Fruit fly (Drosophila melanogaster) whole organism, embryonic: ENCODE measurements around the gene Hinfp.
A peak's percentile ranks its signal among the peaks of the same experiment; 100 is the strongest.

Experiments
- Blimp-1 ChIP-seq: fragments of 200-800 bp; sonication (Bioruptor generic); optimal IDR thresholded peaks from 3 replicates; lab custom pipeline; 2018; ENCODE audit warnings: missing biosample characterization, missing genetic modification characterization, mild to moderate bottlenecking, moderate library complexity, missing genetic modification reagents
- Bteb2 ChIP-seq: fragments of 200-800 bp; sonication (Bioruptor generic); optimal IDR thresholded peaks from 2 replicates; lab custom pipeline; 2016; ENCODE audit warnings: missing biosample characterization, missing genetic modification characterization
- C15 ChIP-seq: fragments of 200-800 bp; sonication (Bioruptor generic); IDR thresholded peaks from 3 replicates; pipeline ENCODE4 v1.3.6; 2022; ENCODE audit warnings: missing biosample characterization, missing genetic modification characterization
- CG1024 ChIP-seq: fragments of 200-800 bp; sonication (Bioruptor generic); IDR thresholded peaks from 2 replicates; pipeline ENCODE4 v1.3.6; 2022; ENCODE audit warnings: missing biosample characterization, missing genetic modification characterization
- CG10366 ChIP-seq: fragments of 200-800 bp; sonication (Bioruptor generic); IDR thresholded peaks from 2 replicates; pipeline ENCODE4 v1.3.6; 2022; ENCODE audit warnings: missing biosample characterization, missing genetic modification characterization
- CG11085 ChIP-seq: fragments of 200-800 bp; sonication (Bioruptor generic); IDR thresholded peaks from 2 replicates; pipeline ENCODE4 v1.3.6; 2022; ENCODE audit warnings: missing biosample characterization, missing genetic modification characterization
- CG11093 ChIP-seq: fragments of 200-800 bp; sonication (Bioruptor generic); IDR thresholded peaks from 3 replicates; pipeline ENCODE4 v1.3.6; 2022; ENCODE audit warnings: missing biosample characterization, missing genetic modification characterization
- CG11560 ChIP-seq: fragments of 200-800 bp; sonication (Bioruptor generic); IDR thresholded peaks from 3 replicates; pipeline ENCODE4 v1.3.6; 2022; ENCODE audit warnings: missing biosample characterization, missing genetic modification characterization
- CG12391 ChIP-seq: fragments of 200-800 bp; sonication (Bioruptor generic); optimal IDR thresholded peaks from 3 replicates; lab custom pipeline; 2018; ENCODE audit warnings: missing biosample characterization, mild to moderate bottlenecking, missing genetic modification characterization, moderate library complexity
- CG13775 ChIP-seq: fragments of 200-800 bp; sonication (Bioruptor generic); optimal IDR thresholded peaks from 3 replicates; lab custom pipeline; 2017; ENCODE audit warnings: missing biosample characterization, mild to moderate bottlenecking, missing genetic modification characterization
- CG14014 ChIP-seq: fragments of 200-800 bp; sonication (Bioruptor generic); IDR thresholded peaks from 2 replicates; pipeline ENCODE4 v1.3.6; 2022; ENCODE audit warnings: missing biosample characterization, missing genetic modification characterization
- CG14965 ChIP-seq: fragments of 200-800 bp; sonication (Bioruptor generic); optimal IDR thresholded peaks from 2 replicates; lab custom pipeline; 2016; ENCODE audit warnings: missing biosample characterization, missing genetic modification characterization, borderline replicate concordance
- CG15011 ChIP-seq: fragments of 200-800 bp; sonication (Bioruptor generic); optimal IDR thresholded peaks from 3 replicates; lab custom pipeline; 2018; ENCODE audit warnings: missing biosample characterization, mild to moderate bottlenecking, missing genetic modification characterization
- CG1529 ChIP-seq: fragments of 200-800 bp; sonication (Bioruptor generic); optimal IDR thresholded peaks from 3 replicates; lab custom pipeline; 2018; ENCODE audit warnings: missing biosample characterization, missing genetic modification characterization
- CG18262 ChIP-seq: fragments of 200-800 bp; optimal IDR thresholded peaks from 3 replicates; lab custom pipeline; 2019; ENCODE audit warnings: missing biosample characterization, mild to moderate bottlenecking, missing genetic modification characterization, moderate library complexity
- CG2202 ChIP-seq: fragments of 200-800 bp; sonication (Bioruptor generic); optimal IDR thresholded peaks from 2 replicates; lab custom pipeline; 2018; ENCODE audit warnings: missing biosample characterization, mild to moderate bottlenecking, missing genetic modification characterization
- CG2678 ChIP-seq: fragments of 200-800 bp; sonication (Bioruptor generic); optimal IDR thresholded peaks from 3 replicates; lab custom pipeline; 2019; ENCODE audit warnings: missing biosample characterization, mild to moderate bottlenecking, missing genetic modification characterization, moderate library complexity
- CG2712 ChIP-seq: fragments of 200-800 bp; optimal IDR thresholded peaks from 3 replicates; lab custom pipeline; 2019; ENCODE audit warnings: missing biosample characterization, mild to moderate bottlenecking, missing genetic modification characterization, moderate library complexity
- CG32532 ChIP-seq: fragments of 200-800 bp; sonication (Bioruptor generic); IDR thresholded peaks from 2 replicates; pipeline ENCODE4 v1.3.6; 2022; ENCODE audit warnings: missing biosample characterization, missing genetic modification characterization
- CG42726 ChIP-seq: fragments of 200-800 bp; sonication (Bioruptor generic); IDR thresholded peaks from 2 replicates; pipeline ENCODE4 v1.3.6; 2022; ENCODE audit warnings: missing biosample characterization, missing genetic modification characterization; ENCODE audit not compliant: partially characterized antibody
- CG4404 ChIP-seq: fragments of 200-800 bp; sonication (Bioruptor generic); IDR thresholded peaks from 2 replicates; pipeline ENCODE4 v1.3.6; 2022; ENCODE audit warnings: missing biosample characterization, missing genetic modification characterization
- CG6813 ChIP-seq: fragments of 200-800 bp; sonication (Bioruptor generic); optimal IDR thresholded peaks from 2 replicates; lab custom pipeline; 2017; ENCODE audit warnings: missing biosample characterization, missing genetic modification characterization, mild to moderate bottlenecking, moderate library complexity, missing genetic modification reagents
- CG7271 ChIP-seq: fragments of 200-800 bp; sonication (Bioruptor generic); optimal IDR thresholded peaks from 2 replicates; lab custom pipeline; 2018; ENCODE audit warnings: missing biosample characterization, mild to moderate bottlenecking, missing genetic modification characterization, moderate library complexity
- CG8281 ChIP-seq: fragments of 200-800 bp; sonication (Bioruptor generic); optimal IDR thresholded peaks from 2 replicates; lab custom pipeline; 2018; ENCODE audit warnings: missing biosample characterization, mild to moderate bottlenecking, missing genetic modification characterization, moderate library complexity
- CG8765 ChIP-seq: fragments of 200-800 bp; sonication (Bioruptor generic); IDR thresholded peaks from 2 replicates; pipeline ENCODE4 v1.3.6; 2022; ENCODE audit warnings: missing biosample characterization, missing genetic modification characterization
- CG9437 ChIP-seq: fragments of 200-800 bp; sonication (Bioruptor generic); optimal IDR thresholded peaks from 2 replicates; lab custom pipeline; 2018; ENCODE audit warnings: missing biosample characterization, mild to moderate bottlenecking, missing genetic modification characterization
- CG9876 ChIP-seq: fragments of 200-800 bp; sonication (Bioruptor generic); optimal IDR thresholded peaks from 2 replicates; lab custom pipeline; 2016; ENCODE audit warnings: missing biosample characterization, missing genetic modification characterization
- CG9932 ChIP-seq: fragments of 200-800 bp; sonication (Bioruptor generic); IDR thresholded peaks from 2 replicates; pipeline ENCODE4 v1.3.6; 2022; ENCODE audit warnings: missing biosample characterization, missing genetic modification characterization
- Fer1 ChIP-seq: fragments of 200-800 bp; sonication (Bioruptor generic); optimal IDR thresholded peaks from 2 replicates; lab custom pipeline; 2017; ENCODE audit warnings: missing biosample characterization, mild to moderate bottlenecking, missing genetic modification characterization
- HLH4C ChIP-seq: fragments of 200-800 bp; sonication (Bioruptor generic); IDR thresholded peaks from 3 replicates; pipeline ENCODE4 v1.3.6; 2022; ENCODE audit warnings: missing biosample characterization, missing genetic modification characterization; ENCODE audit not compliant: partially characterized antibody
- Hand ChIP-seq: fragments of 200-800 bp; sonication (Bioruptor generic); optimal IDR thresholded peaks from 2 replicates; lab custom pipeline; 2017; ENCODE audit warnings: mild to moderate bottlenecking, missing biosample characterization, missing genetic modification reagents, missing genetic modification characterization
- Hr3 ChIP-seq: fragments of 200-800 bp; sonication (Bioruptor generic); optimal IDR thresholded peaks from 3 replicates; lab custom pipeline; 2016; ENCODE audit warnings: missing biosample characterization, missing genetic modification characterization
- Hr39 ChIP-seq: fragments of >200 bp; optimal IDR thresholded peaks from 2 replicates; lab custom pipeline; 2017
- Kr ChIP-seq: fragments of 200-800 bp; sonication (Bioruptor generic); optimal IDR thresholded peaks from 2 replicates; lab custom pipeline; 2017; ENCODE audit warnings: missing biosample characterization, mild to moderate bottlenecking, missing genetic modification characterization
- MTF-1 ChIP-seq: fragments of 200-800 bp; sonication (Bioruptor generic); optimal IDR thresholded peaks from 2 replicates; lab custom pipeline; 2018; ENCODE audit warnings: missing biosample characterization, mild to moderate bottlenecking, missing genetic modification characterization, borderline replicate concordance
- Tbp ChIP-seq: fragments of >200 bp; optimal IDR thresholded peaks from 2 replicates; lab custom pipeline; 2018; ENCODE audit warnings: missing biosample characterization, missing genetic modification characterization
- ara ChIP-seq: fragments of 200-800 bp; sonication (Bioruptor generic); IDR thresholded peaks from 2 replicates; pipeline ENCODE4 v1.3.6; 2022; ENCODE audit warnings: missing biosample characterization, missing genetic modification characterization
- cas ChIP-seq: fragments of 200-800 bp; sonication (Bioruptor generic); IDR thresholded peaks from 2 replicates; pipeline ENCODE4 v1.3.6; 2022; ENCODE audit warnings: missing biosample characterization, missing genetic modification characterization
- chm ChIP-seq: fragments of 200-800 bp; sonication (Bioruptor generic); IDR thresholded peaks from 2 replicates; pipeline ENCODE4 v1.3.6; 2022; ENCODE audit warnings: missing biosample characterization, missing genetic modification characterization
- dm ChIP-seq: fragments of 200-800 bp; sonication (Bioruptor generic); optimal IDR thresholded peaks from 3 replicates; lab custom pipeline; 2016; ENCODE audit warnings: missing biosample characterization, missing genetic modification characterization
- emc ChIP-seq: fragments of 200-800 bp; sonication (Bioruptor generic); optimal IDR thresholded peaks from 2 replicates; lab custom pipeline; 2016; ENCODE audit warnings: missing biosample characterization, missing genetic modification characterization
- jing ChIP-seq: fragments of 200-800 bp; sonication (Bioruptor generic); optimal IDR thresholded peaks from 2 replicates; lab custom pipeline; 2018; ENCODE audit warnings: missing biosample characterization, mild to moderate bottlenecking, missing genetic modification characterization
- luna ChIP-seq: fragments of 200-800 bp; sonication (Bioruptor generic); optimal IDR thresholded peaks from 2 replicates; lab custom pipeline; 2016; ENCODE audit warnings: missing biosample characterization, missing genetic modification characterization
- onecut ChIP-seq: fragments of 200-800 bp; sonication (Bioruptor generic); IDR thresholded peaks from 2 replicates; pipeline ENCODE4 v1.3.6; 2022; ENCODE audit warnings: missing biosample characterization, missing genetic modification characterization
- pb ChIP-seq: fragments of 200-800 bp; sonication (Bioruptor generic); optimal IDR thresholded peaks from 3 replicates; lab custom pipeline; 2016; ENCODE audit warnings: missing biosample characterization, missing genetic modification characterization
- sens-2 ChIP-seq: fragments of 200-800 bp; sonication (Bioruptor generic); IDR thresholded peaks from 2 replicates; pipeline ENCODE4 v1.3.6; 2022; ENCODE audit warnings: missing biosample characterization, missing genetic modification characterization
- seq ChIP-seq: fragments of 200-800 bp; sonication (Bioruptor generic); IDR thresholded peaks from 2 replicates; pipeline ENCODE4 v1.3.6; 2022; ENCODE audit warnings: missing biosample characterization, missing genetic modification characterization
- shn ChIP-seq: fragments of 200-800 bp; sonication (Bioruptor generic); optimal IDR thresholded peaks from 3 replicates; lab custom pipeline; 2016; ENCODE audit warnings: missing biosample characterization, missing genetic modification characterization
- so ChIP-seq: fragments of 200-800 bp; sonication (Bioruptor generic); IDR thresholded peaks from 3 replicates; pipeline ENCODE4 v1.3.6; 2022; ENCODE audit warnings: missing biosample characterization, missing genetic modification characterization
- tna ChIP-seq: fragments of 200-800 bp; sonication (Bioruptor generic); IDR thresholded peaks from 2 replicates; pipeline ENCODE4 v1.3.6; 2022; ENCODE audit warnings: missing biosample characterization, missing genetic modification characterization; ENCODE audit not compliant: partially characterized antibody
- wdn ChIP-seq: fragments of 200-800 bp; sonication (Bioruptor generic); IDR thresholded peaks from 2 replicates; pipeline ENCODE4 v1.3.6; 2022; ENCODE audit warnings: missing biosample characterization, missing genetic modification characterization
- zen ChIP-seq: fragments of 200-800 bp; sonication (Bioruptor generic); optimal IDR thresholded peaks from 3 replicates; lab custom pipeline; 2018; ENCODE audit warnings: missing biosample characterization, mild to moderate bottlenecking, missing genetic modification characterization, moderate library complexity

Hinfp gene

dm6 chrX:654949-655348 lies 29.6 kb downstream of the Hinfp start (continued):
- TF ChIP-seq so (GFP tag; lab: Robert Waterston, UW), result peak; percentile 96
- TF ChIP-seq emc, result peak; percentile 87
- peak; percentile 91 for TF ChIP-seq CG13775 (GFP tag; lab: Kevin White, UChicago)
- peak; percentile 85 for TF ChIP-seq CG9437
- peak; percentile 81 for TF ChIP-seq Kr (GFP tag; lab: Kevin White, UChicago)
- peak; percentile 91 for TF ChIP-seq CG2712 (tag; lab: Kevin White, UChicago)
- TF ChIP-seq cas (GFP tag; lab: Robert Waterston, UW), result peak; percentile 89
- peak; percentile 79 for TF ChIP-seq CG8281 (tag; lab: Kevin White, UChicago)
- TF ChIP-seq CG14965 (GFP tag; lab: Kevin White, UChicago), result peak; percentile 69
- peak; percentile 96 for TF ChIP-seq CG2678 (tag; lab: Kevin White, UChicago)
- TF ChIP-seq CG9932 (GFP tag; lab: Robert Waterston, UW), result peak; percentile 95
- peak; percentile 95 for TF ChIP-seq shn (GFP tag; lab: Kevin White, UChicago)
- peak; percentile 96 for TF ChIP-seq MTF-1 (GFP tag; lab: Kevin White, UChicago)
- TF ChIP-seq pb (GFP tag; lab: Kevin White, UChicago), result peak; percentile 94
- peak; percentile 96 for TF ChIP-seq CG14014 (GFP tag; lab: Robert Waterston, UW)
- peak; percentile 98 for TF ChIP-seq CG32532 (GFP tag; lab: Robert Waterston, UW)
- peak; percentile 79 for TF ChIP-seq luna (GFP tag; lab: Kevin White, UChicago)
- TF ChIP-seq wdn (GFP tag; lab: Robert Waterston, UW), result peak; percentile 95
- TF ChIP-seq zen (tag; lab: Kevin White, UChicago), result peak; percentile 86
- TF ChIP-seq CG11085 (GFP tag; lab: Robert Waterston, UW), result peak; percentile 88
- TF ChIP-seq dm, result peak; percentile 85
- 0 out of 2 replicates have a peak, but pooled peaks have one; percentile 17 for TF ChIP-seq tna (GFP tag; lab: Robert Waterston, UW)
- peak; percentile 90 for TF ChIP-seq CG9876
- TF ChIP-seq Hr39 (lab: Kevin White, UChicago), result no peak
- peak; percentile 96 for TF ChIP-seq sens-2 (GFP tag; lab: Robert Waterston, UW)
- peak; percentile 91 for TF ChIP-seq Bteb2
- peak; percentile 89 for TF ChIP-seq CG4404 (GFP tag; lab: Robert Waterston, UW)
- peak; percentile 96 for TF ChIP-seq CG10366 (GFP tag; lab: Robert Waterston, UW)
- TF ChIP-seq Hr3, result peak; percentile 88
- TF ChIP-seq CG18262 (tag; lab: Kevin White, UChicago), result peak; percentile 90
- TF ChIP-seq CG1529, result peak; percentile 94
- peak; percentile 85 for TF ChIP-seq CG11560
- TF ChIP-seq CG12391, result peak; percentile 94
- no peak for TF ChIP-seq CG42726
- TF ChIP-seq HLH4C (GFP tag; lab: Robert Waterston, UW), result peak; percentile 41; the same call in 1 of the 3 replicates
- peak; percentile 94 for TF ChIP-seq CG11093 (GFP tag; lab: Robert Waterston, UW)
- peak; percentile 83 for TF ChIP-seq CG8765 (GFP tag; lab: Robert Waterston, UW)
- no peak for TF ChIP-seq Tbp
- TF ChIP-seq ara (GFP tag; lab: Robert Waterston, UW), result peak; percentile 97
- peak; percentile 85 for TF ChIP-seq CG2202 (tag; lab: Kevin White, UChicago)
- TF ChIP-seq C15 (GFP tag; lab: Robert Waterston, UW), result peak; percentile 82; the same call in 2 of the 3 replicates
- TF ChIP-seq Fer1 (GFP tag; lab: Kevin White, UChicago), result peak; percentile 95
- peak; percentile 66 for TF ChIP-seq CG7271 (tag; lab: Kevin White, UChicago)
- TF ChIP-seq Hand (GFP tag; lab: Kevin White, UChicago), result peak; percentile 88
- peak; percentile 96 for TF ChIP-seq seq
- peak; percentile 92 for TF ChIP-seq jing (GFP tag; lab: Kevin White, UChicago)
- peak; percentile 91 for TF ChIP-seq CG1024 (GFP tag; lab: Robert Waterston, UW)
- TF ChIP-seq chm (GFP tag; lab: Robert Waterston, UW), result peak; percentile 98
- TF ChIP-seq onecut (GFP tag; lab: Robert Waterston, UW), result peak; percentile 95
- no peak for TF ChIP-seq CG15011 (GFP tag; lab: Kevin White, UChicago)
- TF ChIP-seq CG6813 (GFP tag; lab: Kevin White, UChicago), result peak; percentile 98
- TF ChIP-seq Blimp-1 (GFP tag; lab: Kevin White, UChicago), result peak; percentile 93
